Worm (Caenorhabditis elegans) whole organism, L4 larva: Measurements from ENCODE around the gene C56C10.6.

Experiments used
- Y75B8A.6 ChIP-seq: fragments of 200-800 bp; sonication (Bioruptor generic); IDR thresholded peaks from 2 replicates; pipeline ENCODE4 v1.3.6; 2022; ENCODE audit warnings: missing genetic modification reagents, missing genetic modification characterization, missing compliant biosample characterization
- ZK546.5 ChIP-seq, 2 experiments: sonication (generic microtip); optimal IDR thresholded peaks; 2 replicates each; lab custom pipeline; 2017; ENCODE audit warnings: missing biosample characterization in 2 of 2, missing genetic modification characterization in 2 of 2
- duxl-1 ChIP-seq: sonication (generic microtip); optimal IDR thresholded peaks from 2 replicates; lab custom pipeline; 2016; ENCODE audit warnings: mild to moderate bottlenecking, missing genetic modification characterization, moderate library complexity, missing compliant biosample characterization; ENCODE audit not compliant: poor library complexity
- fkh-10 ChIP-seq: fragments of 150-350 bp; optimal IDR thresholded peaks from 2 replicates; lab custom pipeline; 2014; ENCODE audit warnings: missing biosample characterization, missing genetic modification reagents, missing genetic modification characterization
- nhr-77 ChIP-seq: fragments of 150-350 bp; optimal IDR thresholded peaks from 2 replicates; lab custom pipeline; 2014; ENCODE audit warnings: missing biosample characterization, missing genetic modification characterization
- unc-39 ChIP-seq: sonication (generic microtip); optimal IDR thresholded peaks from 2 replicates; lab custom pipeline; 2017; ENCODE audit warnings: missing biosample characterization, missing genetic modification characterization

- TF ChIP-seq Y75B8A.6 (GFP tag; lab: Robert Waterston, UW) (no peak), nhr-77 (tag; lab: Kevin White, UChicago) (no peak), fkh-10 (no peak), unc-39 (no peak), duxl-1 (tag; lab: Kevin White, UChicago) (no peak), ZK546.5 (tag; optimal IDR thresholded peaks at IDR 0.05; lab: Kevin White, UChicago) (no peak)
Measured at ce11 chrII:6563238-6563637, 17.9 kb downstream of the C56C10.6 start.
